Fruit fly (Drosophila melanogaster): Measurements from ENCODE around the gene gcm.

DNA sequence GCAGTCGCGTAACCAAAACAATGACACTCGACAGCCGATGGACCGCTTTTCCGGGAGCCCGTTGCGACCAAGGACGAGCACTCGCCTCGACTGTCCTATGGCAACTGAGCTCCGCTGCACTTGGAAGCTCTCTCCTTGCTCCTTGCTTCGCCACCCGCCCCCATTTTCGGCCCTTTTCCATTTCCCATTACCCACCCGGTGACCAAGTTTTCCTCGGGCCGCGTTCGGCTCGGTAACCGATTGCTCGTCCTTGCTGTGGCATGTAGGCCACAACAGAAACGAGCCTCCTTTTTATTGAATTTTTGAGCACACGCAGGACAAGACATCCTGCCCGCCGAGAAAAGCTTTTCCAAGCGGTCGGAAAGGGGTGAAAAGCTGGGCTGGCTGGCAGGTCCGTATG lies 14.9 kb downstream of the gcm start, which contains the start of gene jp:
- TF ChIP-seq pan (optimal IDR thresholded peaks at IDR 0.05) = no peak
- TF ChIP-seq EcR (GFP tag; optimal IDR thresholded peaks at IDR 0.05) = no peak
- no peak for TF ChIP-seq psq (optimal IDR thresholded peaks at IDR 0.05)
- TF ChIP-seq Dll (optimal IDR thresholded peaks at IDR 0.05) = no peak
- TF ChIP-seq usp (GFP tag; optimal IDR thresholded peaks at IDR 0.05) = no peak

Data from whole organism.